Worm (Caenorhabditis elegans): ENCODE results near the gene apy-1.

ce11 chrX:7577458-7578158 lies 8.1 kb upstream of the apy-1 start:
- TF ChIP-seq ztf-11 (tag; optimal IDR thresholded peaks at IDR 0.05) (no peak), unc-39 (tag; optimal IDR thresholded peaks at IDR 0.05) (no peak), fkh-10 (GFP tag; optimal IDR thresholded peaks at IDR 0.05) (no peak), fos-1 (tag; optimal IDR thresholded peaks at IDR 0.05) (no peak), egl-5 (tag; optimal IDR thresholded peaks at IDR 0.05) (no peak), nhr-237 (tag; optimal IDR thresholded peaks at IDR 0.05) (no peak), nhr-12 (tag; optimal IDR thresholded peaks at IDR 0.05) (no peak), pha-4 (tag; optimal IDR thresholded peaks at IDR 0.05) (no peak), elt-1 (tag; optimal IDR thresholded peaks at IDR 0.05) (peak; percentile 25), lin-15B (tag; optimal IDR thresholded peaks at IDR 0.05) (no peak), nfya-1 (tag; optimal IDR thresholded peaks at IDR 0.05; ENCODE audit: insufficient read depth) (no peak), mdl-1 (tag; optimal IDR thresholded peaks at IDR 0.05) (no peak), ceh-16 (tag; optimal IDR thresholded peaks at IDR 0.05) (no peak), unc-62 (GFP tag; optimal IDR thresholded peaks at IDR 0.05) (no peak)

Data from whole organism, L3 larva.